Worm (Caenorhabditis elegans) whole organism, L4 larva: ENCODE results near the gene T12B5.15.

ENCODE experiments used
- F10B5.3 ChIP-seq: sonication (generic microtip); optimal IDR thresholded peaks from 2 replicates; lab custom pipeline; 2016; ENCODE audit warnings: mild to moderate bottlenecking, missing genetic modification characterization, missing compliant biosample characterization
- F37D6.2 ChIP-seq: sonication (generic microtip); optimal IDR thresholded peaks from 2 replicates; lab custom pipeline; 2016; ENCODE audit warnings: mild to moderate bottlenecking, missing genetic modification characterization, missing compliant biosample characterization
- F44E2.7 ChIP-seq: fragments of 200-800 bp; sonication (Bioruptor generic); IDR thresholded peaks from 2 replicates; pipeline ENCODE4 v2.1.2; 2022; ENCODE audit warnings: missing genetic modification characterization, missing compliant biosample characterization
- Y48G9A.11 ChIP-seq: fragments of 200-800 bp; sonication (Bioruptor generic); IDR thresholded peaks from 2 replicates; pipeline ENCODE4 v1.3.6; 2022; ENCODE audit warnings: missing genetic modification reagents, missing genetic modification characterization, missing compliant biosample characterization
- ceh-32 ChIP-seq: sonication (generic microtip); optimal IDR thresholded peaks from 2 replicates; lab custom pipeline; 2016; ENCODE audit warnings: mild to moderate bottlenecking, missing genetic modification characterization, missing compliant biosample characterization; ENCODE audit not compliant: poor library complexity
- ceh-62 ChIP-seq: sonication (generic microtip); optimal IDR thresholded peaks from 2 replicates; lab custom pipeline; 2017; ENCODE audit warnings: missing biosample characterization, missing genetic modification characterization
- ceh-82 ChIP-seq: sonication (generic microtip); optimal IDR thresholded peaks from 2 replicates; lab custom pipeline; 2017; ENCODE audit warnings: missing biosample characterization, missing genetic modification characterization
- cey-2 ChIP-seq: sonication (generic microtip); optimal IDR thresholded peaks from 3 replicates; lab custom pipeline; 2017; ENCODE audit warnings: missing genetic modification characterization, mild to moderate bottlenecking, missing compliant biosample characterization, antibody characterized with exemption, borderline replicate concordance; ENCODE audit not compliant: insufficient read depth
- ctbp-1 ChIP-seq: fragments of 200-800 bp; sonication (Bioruptor generic); IDR thresholded peaks from 2 replicates; pipeline ENCODE4 v1.3.6; 2022; ENCODE audit warnings: missing genetic modification reagents, missing genetic modification characterization, missing compliant biosample characterization
- daf-16 ChIP-seq, 3 experiments: sonication (generic microtip); optimal IDR thresholded peaks; 2 replicates each; lab custom pipeline; 2016 to 2017; ENCODE audit warnings: missing genetic modification characterization in 3 of 3, missing genetic modification reagents in 3 of 3, mild to moderate bottlenecking in 2 of 3, missing compliant biosample characterization in 2 of 3, missing biosample characterization in 1 of 3, moderate library complexity in 1 of 3
- dmd-6 ChIP-seq: fragments of 200-800 bp; sonication (Bioruptor generic); IDR thresholded peaks from 2 replicates; pipeline ENCODE4 v1.3.6; 2022; ENCODE audit warnings: missing genetic modification reagents, missing genetic modification characterization, missing compliant biosample characterization
- dve-1 ChIP-seq: sonication (generic microtip); optimal IDR thresholded peaks from 2 replicates; lab custom pipeline; 2017; ENCODE audit warnings: antibody characterized with exemption, mild to moderate bottlenecking, missing genetic modification characterization, missing compliant biosample characterization; ENCODE audit not compliant: insufficient read depth
- hlh-11 ChIP-seq: fragments of 200-800 bp; sonication (Bioruptor generic); optimal IDR thresholded peaks from 2 replicates; lab custom pipeline; 2018; ENCODE audit warnings: mild to moderate bottlenecking, missing genetic modification characterization, missing compliant biosample characterization
- hlh-30 ChIP-seq: sonication (generic microtip); optimal IDR thresholded peaks from 2 replicates; lab custom pipeline; 2017; ENCODE audit warnings: antibody characterized with exemption, mild to moderate bottlenecking, missing genetic modification characterization, missing compliant biosample characterization; ENCODE audit not compliant: insufficient read depth
- jun-1 ChIP-seq: fragments of 150-350 bp; optimal IDR thresholded peaks from 2 replicates; lab custom pipeline; 2014; ENCODE audit warnings: missing biosample characterization, missing genetic modification reagents, missing genetic modification characterization
- lin-13 ChIP-seq: fragments of 150-350 bp; optimal IDR thresholded peaks from 2 replicates; lab custom pipeline; 2014; ENCODE audit warnings: missing biosample characterization, missing genetic modification reagents, missing genetic modification characterization
- lin-38 ChIP-seq: fragments of 200-800 bp; sonication (Bioruptor generic); IDR thresholded peaks from 2 replicates; pipeline ENCODE4 v1.3.6; 2022; ENCODE audit warnings: missing genetic modification reagents, missing genetic modification characterization, missing compliant biosample characterization
- madf-5 ChIP-seq, 2 experiments: fragments of 200-800 bp; sonication (Bioruptor generic); IDR thresholded peaks; 2 replicates each; pipeline ENCODE4 v1.3.6; 2022; ENCODE audit warnings: missing compliant biosample characterization in 2 of 2, missing genetic modification characterization in 2 of 2
- mdl-1 ChIP-seq, 2 experiments: fragments of 150-350 bp in 1 of 2; sonication (generic microtip) in 1 of 2; optimal IDR thresholded peaks; 2 replicates each; lab custom pipeline; 2014 to 2017; ENCODE audit warnings: missing biosample characterization in 2 of 2, missing genetic modification characterization in 2 of 2
- mdt-29 ChIP-seq: fragments of 200-800 bp; sonication (Bioruptor generic); IDR thresholded peaks from 2 replicates; pipeline ENCODE4 v1.3.6; 2022; ENCODE audit warnings: missing genetic modification reagents, missing genetic modification characterization, missing compliant biosample characterization
- nhr-11 ChIP-seq: fragments of 150-350 bp; optimal IDR thresholded peaks from 2 replicates; lab custom pipeline; 2014; ENCODE audit warnings: missing biosample characterization, missing genetic modification characterization
- nhr-28 ChIP-seq: fragments of 150-350 bp; optimal IDR thresholded peaks from 2 replicates; lab custom pipeline; 2014; ENCODE audit warnings: missing biosample characterization, missing genetic modification characterization
- nhr-6 ChIP-seq: fragments of 150-350 bp; optimal IDR thresholded peaks from 2 replicates; lab custom pipeline; 2014; ENCODE audit warnings: missing biosample characterization, missing genetic modification characterization
- nhr-76 ChIP-seq: fragments of 150-350 bp; optimal IDR thresholded peaks from 2 replicates; lab custom pipeline; 2014; ENCODE audit warnings: missing biosample characterization, missing genetic modification characterization
- nhr-77 ChIP-seq: fragments of 150-350 bp; optimal IDR thresholded peaks from 2 replicates; lab custom pipeline; 2014; ENCODE audit warnings: missing biosample characterization, missing genetic modification characterization
- pha-4 ChIP-seq, 2 experiments: fragments of 150-350 bp in 1 of 2; fragments of 200-800 bp in 1 of 2; sonication (Bioruptor generic) in 1 of 2; IDR thresholded peaks in 1 of 2; optimal IDR thresholded peaks in 1 of 2; 2 replicates each; pipeline versions ENCODE4 v1.3.6 to Lab custom; 2014 to 2022; ENCODE audit warnings: missing genetic modification characterization in 2 of 2, missing genetic modification reagents in 2 of 2, missing biosample characterization in 1 of 2, missing compliant biosample characterization in 1 of 2
- php-3 ChIP-seq: fragments of 200-800 bp; sonication (Bioruptor generic); IDR thresholded peaks from 2 replicates; pipeline ENCODE4 v1.3.6; 2022; ENCODE audit warnings: missing genetic modification reagents, missing genetic modification characterization, missing compliant biosample characterization
- pqm-1 ChIP-seq: sonication (generic microtip); optimal IDR thresholded peaks from 2 replicates; lab custom pipeline; 2017; ENCODE audit warnings: missing biosample characterization, missing genetic modification characterization
- rbr-2 ChIP-seq: sonication (generic microtip); optimal IDR thresholded peaks from 2 replicates; lab custom pipeline; 2016; ENCODE audit warnings: missing genotype, missing genetic modification characterization, missing compliant biosample characterization
- sdz-12 ChIP-seq: fragments of 200-800 bp; sonication (Bioruptor generic); optimal IDR thresholded peaks from 2 replicates; lab custom pipeline; 2018; ENCODE audit warnings: mild to moderate bottlenecking, missing genetic modification characterization, missing compliant biosample characterization
- set-16 ChIP-seq: fragments of 200-800 bp; sonication (Bioruptor generic); IDR thresholded peaks from 2 replicates; pipeline ENCODE4 v1.3.6; 2022; ENCODE audit warnings: missing genetic modification reagents, missing genetic modification characterization, missing compliant biosample characterization
- spr-1 ChIP-seq: sonication (generic microtip); optimal IDR thresholded peaks from 2 replicates; lab custom pipeline; 2016; ENCODE audit warnings: mild to moderate bottlenecking, missing genetic modification characterization, missing compliant biosample characterization
- tra-1 ChIP-seq: fragments of 200-800 bp; sonication (Bioruptor generic); IDR thresholded peaks from 2 replicates; pipeline ENCODE4 v1.3.6; 2022; ENCODE audit warnings: missing genetic modification reagents, missing genetic modification characterization, missing compliant biosample characterization
- unc-62 ChIP-seq, 3 experiments: fragments of 150-350 bp in 1 of 3; sonication (generic microtip); optimal IDR thresholded peaks in 2 of 3; peaks in 1 of 3; 1 replicate in 1 of 3; 2 replicates in 2 of 3; lab custom pipeline; 2014 to 2017; ENCODE audit warnings: missing biosample characterization in 3 of 3, missing genetic modification characterization in 3 of 3, missing genetic modification reagents in 3 of 3, missing genotype in 1 of 3
- zfp-2 ChIP-seq: sonication (generic microtip); optimal IDR thresholded peaks from 2 replicates; lab custom pipeline; 2016; ENCODE audit warnings: mild to moderate bottlenecking, missing genetic modification characterization, missing compliant biosample characterization
- zip-2 ChIP-seq: fragments of 150-350 bp; optimal IDR thresholded peaks from 2 replicates; lab custom pipeline; 2014; ENCODE audit warnings: missing biosample characterization, missing genetic modification characterization
- ztf-7 ChIP-seq: fragments of 150-350 bp; optimal IDR thresholded peaks from 2 replicates; lab custom pipeline; 2014; ENCODE audit warnings: missing biosample characterization, missing genetic modification characterization

T12B5.15 gene

ce11 chrIII:943426-943927 lies 11.0 kb downstream of the T12B5.15 start, which contains the start of gene fbxa-59:
TSS of gene fbxa-59 (minus strand) at chrIII:943476.
- TF ChIP-seq nhr-77 (tag; lab: Kevin White, UChicago) = peak; percentile 27
- peak; percentile 10 for TF ChIP-seq zip-2 (tag; lab: Kevin White, UChicago)
- TF ChIP-seq ceh-62 (tag; lab: Kevin White, UChicago) = no peak
- TF ChIP-seq F44E2.7 (GFP tag; lab: Robert Waterston, UW) = no peak
- TF ChIP-seq pqm-1 = peak; percentile 60
- 0 out of 2 replicates have a peak, but pooled peaks have one; percentile 10 for TF ChIP-seq lin-38 (GFP tag; lab: Robert Waterston, UW)
- no peak for TF ChIP-seq rbr-2 (tag; lab: Kevin White, UChicago)
- TF ChIP-seq jun-1 (tag; lab: Kevin White, UChicago) = no peak
- TF ChIP-seq ceh-32 (tag; lab: Kevin White, UChicago) = no peak
- TF ChIP-seq zfp-2 = no peak
- TF ChIP-seq daf-16 (GFP tag; optimal IDR thresholded peaks at IDR 0.05; lab: Kevin White, UChicago) = no peak
- TF ChIP-seq daf-16 (tag; optimal IDR thresholded peaks at IDR 0.05; lab: Kevin White, UChicago) = peak; percentile 71
- no peak for TF ChIP-seq sdz-12 (GFP tag; lab: Kevin White, UChicago)
- TF ChIP-seq nhr-28 = peak; percentile 39
- peak; percentile 66 for TF ChIP-seq hlh-11 (tag; lab: Kevin White, UChicago)
- TF ChIP-seq pha-4 (GFP tag; IDR thresholded peaks at IDR 0.05; lab: Robert Waterston, UW) = no peak
- no peak for TF ChIP-seq pha-4 (tag; optimal IDR thresholded peaks at IDR 0.05; lab: Kevin White, UChicago)
- no peak for TF ChIP-seq nhr-11 (tag; lab: Kevin White, UChicago)
- TF ChIP-seq php-3 (GFP tag; lab: Robert Waterston, UW) = peak; percentile 26; the same call in 1 of the 2 replicates
- TF ChIP-seq lin-13 (GFP tag; lab: Kevin White, UChicago) = no peak
- peak; percentile 75 for TF ChIP-seq dmd-6 (GFP tag; lab: Robert Waterston, UW)
- no peak for TF ChIP-seq spr-1 (tag; lab: Kevin White, UChicago)
- TF ChIP-seq ceh-82 (tag; lab: Kevin White, UChicago) = no peak
- peak; percentile 71 for TF ChIP-seq dve-1
- peak; percentile 16 for TF ChIP-seq hlh-30 (tag; lab: Kevin White, UChicago)

ce11 chrIII:941958-942357 lies 12.5 kb downstream of the T12B5.15 start:
- TF ChIP-seq ztf-7 (tag; lab: Kevin White, UChicago) (no peak), set-16 (GFP tag; lab: Robert Waterston, UW) (peak; percentile 70)
- TF ChIP-seq, all 104 proteins: peak for 1

- no peak for TF ChIP-seq pqm-1
- TF ChIP-seq mdt-29 (GFP tag; lab: Robert Waterston, UW) = no peak
- TF ChIP-seq nhr-76 (tag; lab: Kevin White, UChicago) = no peak
- no peak for TF ChIP-seq cey-2 (tag; lab: Kevin White, UChicago)
- no peak for TF ChIP-seq tra-1
- TF ChIP-seq madf-5 (GFP tag; IDR thresholded peaks at IDR 0.05; lab: Robert Waterston, UW) = no peak
- TF ChIP-seq ctbp-1 (GFP tag; lab: Robert Waterston, UW) = no peak
- TF ChIP-seq nhr-6 (tag; lab: Kevin White, UChicago) = no peak
- TF ChIP-seq F37D6.2 = no peak
- no peak for TF ChIP-seq Y48G9A.11 (GFP tag; lab: Robert Waterston, UW)
- no peak for TF ChIP-seq lin-38 (GFP tag; lab: Robert Waterston, UW)
- no peak for TF ChIP-seq mdl-1 (tag; optimal IDR thresholded peaks at IDR 0.05; lab: Kevin White, UChicago)
- no peak for TF ChIP-seq F10B5.3 (tag; lab: Kevin White, UChicago)
- TF ChIP-seq unc-62 (GFP tag; optimal IDR thresholded peaks at IDR 0.05 in 1 of 2; lab: Kevin White, UChicago) = no peak
- TF ChIP-seq unc-62 (tag; optimal IDR thresholded peaks at IDR 0.05; lab: Kevin White, UChicago) = no peak
Observed at ce11 chrIII:938569-938968, 15.9 kb downstream of the T12B5.15 start, which contains the start of gene fbxa-22. TSS of gene fbxa-22 (plus strand) at chrIII:938869.
